Worm (Caenorhabditis elegans) whole organism, L1 larva: ENCODE measurements around the gene ndua-12.
"Not testable (repeated sequence)": the region's sequence is repeated elsewhere in the genome, so short reads cannot be mapped to it uniquely, and the experiment has no call there.

ENCODE experiments used
- C16A3.4 ChIP-seq: fragments of 150-350 bp; optimal IDR thresholded peaks from 2 replicates; lab custom pipeline; 2014; ENCODE audit warnings: missing biosample characterization, missing genetic modification characterization
- Y116A8C.19 ChIP-seq: sonication (generic microtip); optimal IDR thresholded peaks from 2 replicates; lab custom pipeline; 2016; ENCODE audit warnings: missing compliant biosample characterization, missing genetic modification characterization, borderline replicate concordance
- aly-2 ChIP-seq: fragments of 150-350 bp; optimal IDR thresholded peaks from 2 replicates; lab custom pipeline; 2014; ENCODE audit warnings: missing biosample characterization, missing genetic modification characterization
- ama-1 ChIP-seq: fragments of 150-350 bp; optimal IDR thresholded peaks from 2 replicates; lab custom pipeline; 2014
- blmp-1 ChIP-seq: fragments of 150-350 bp; optimal IDR thresholded peaks from 2 replicates; lab custom pipeline; 2014; ENCODE audit warnings: missing biosample characterization, missing genetic modification characterization
- ceh-90 ChIP-seq: sonication (generic microtip); optimal IDR thresholded peaks from 2 replicates; lab custom pipeline; 2016; ENCODE audit warnings: missing genetic modification characterization, missing compliant biosample characterization
- ces-1 ChIP-seq: fragments of 150-350 bp; optimal IDR thresholded peaks from 2 replicates; lab custom pipeline; 2014; ENCODE audit warnings: missing biosample characterization, missing genetic modification reagents, missing genetic modification characterization
- dpl-1 ChIP-seq, 3 experiments: fragments of 150-350 bp in 2 of 3; sonication (generic microtip) in 1 of 3; optimal IDR thresholded peaks; 2 replicates each; lab custom pipeline; 2014 to 2017; ENCODE audit warnings: missing biosample characterization in 3 of 3, missing genetic modification characterization in 3 of 3, missing genetic modification reagents in 3 of 3
- efl-1 ChIP-seq, 4 experiments: fragments of 150-350 bp; optimal IDR thresholded peaks in 3 of 4; peaks in 1 of 4; 1 replicate in 1 of 4; 2 replicates in 3 of 4; lab custom pipeline; 2014; ENCODE audit warnings: missing biosample characterization in 2 of 4, missing genetic modification characterization in 2 of 4, missing genetic modification reagents in 2 of 4
- efl-3 ChIP-seq: fragments of 200-800 bp; sonication (Bioruptor generic); optimal IDR thresholded peaks from 2 replicates; lab custom pipeline; 2018; ENCODE audit warnings: mild to moderate bottlenecking, missing genetic modification characterization, missing compliant biosample characterization
- egl-27 ChIP-seq, 2 experiments: fragments of 150-350 bp in 1 of 2; sonication (generic microtip); optimal IDR thresholded peaks; 3 replicates each; lab custom pipeline; 2017 to 2018; ENCODE audit warnings: missing biosample characterization in 2 of 2, missing genetic modification characterization in 2 of 2, missing genetic modification reagents in 2 of 2
- elt-2 ChIP-seq: sonication (generic microtip); optimal IDR thresholded peaks from 2 replicates; lab custom pipeline; 2016; ENCODE audit warnings: missing genetic modification characterization, mild to moderate bottlenecking, inconsistent platforms, missing compliant biosample characterization, missing genetic modification reagents
- elt-3 ChIP-seq, 6 experiments: fragments of 150-350 bp in 1 of 6; sonication (generic microtip); optimal IDR thresholded peaks; 2 replicates each; lab custom pipeline; 2017 to 2018; ENCODE audit warnings: missing biosample characterization in 6 of 6, missing genetic modification characterization in 6 of 6, inconsistent platforms in 1 of 6
- fkh-10 ChIP-seq: sonication (generic microtip); optimal IDR thresholded peaks from 2 replicates; lab custom pipeline; 2017; ENCODE audit warnings: missing biosample characterization, missing genetic modification reagents, missing genetic modification characterization
- fkh-8 ChIP-seq: sonication (generic microtip); optimal IDR thresholded peaks from 2 replicates; lab custom pipeline; 2016; ENCODE audit warnings: mild to moderate bottlenecking, missing genetic modification characterization, missing compliant biosample characterization
- fos-1 ChIP-seq: fragments of 150-350 bp; optimal IDR thresholded peaks from 2 replicates; lab custom pipeline; 2014; ENCODE audit warnings: missing biosample characterization, missing genetic modification characterization
- hlh-17 ChIP-seq: fragments of 200-800 bp; sonication (Bioruptor generic); optimal IDR thresholded peaks from 2 replicates; lab custom pipeline; 2018; ENCODE audit warnings: missing genetic modification characterization, mild to moderate bottlenecking, missing compliant biosample characterization, moderate library complexity, borderline replicate concordance
- hlh-4 ChIP-seq: sonication (generic microtip); optimal IDR thresholded peaks from 2 replicates; lab custom pipeline; 2016; ENCODE audit warnings: mild to moderate bottlenecking, missing genetic modification characterization, missing compliant biosample characterization
- irx-1 ChIP-seq: sonication (generic microtip); optimal IDR thresholded peaks from 2 replicates; lab custom pipeline; 2016; ENCODE audit warnings: missing genetic modification characterization, missing compliant biosample characterization
- jun-1 ChIP-seq: fragments of 150-350 bp; optimal IDR thresholded peaks from 2 replicates; lab custom pipeline; 2014; ENCODE audit warnings: missing biosample characterization, missing genetic modification reagents, missing genetic modification characterization
- lin-39 ChIP-seq: fragments of 150-350 bp; optimal IDR thresholded peaks from 2 replicates; lab custom pipeline; 2014; ENCODE audit warnings: missing biosample characterization, missing genetic modification reagents, missing genetic modification characterization
- lsy-2 ChIP-seq, 2 experiments: fragments of 150-350 bp; optimal IDR thresholded peaks; 2 replicates each; lab custom pipeline; 2014; ENCODE audit warnings: missing biosample characterization in 2 of 2, missing genetic modification characterization in 2 of 2
- mdl-1 ChIP-seq, 2 experiments: fragments of 150-350 bp; optimal IDR thresholded peaks; 2 replicates each; lab custom pipeline; 2014 to 2017; ENCODE audit warnings: missing biosample characterization in 2 of 2, missing genetic modification characterization in 2 of 2, inconsistent platforms in 1 of 2
- mep-1 ChIP-seq: fragments of 150-350 bp; optimal IDR thresholded peaks from 2 replicates; lab custom pipeline; 2014; ENCODE audit warnings: missing biosample characterization, missing genetic modification characterization
- nhr-12 ChIP-seq: sonication (generic microtip); optimal IDR thresholded peaks from 2 replicates; lab custom pipeline; 2017; ENCODE audit warnings: missing biosample characterization, missing genetic modification characterization
- nhr-20 ChIP-seq: sonication (generic microtip); optimal IDR thresholded peaks from 2 replicates; lab custom pipeline; 2016; ENCODE audit warnings: mild to moderate bottlenecking, missing genetic modification characterization, missing compliant biosample characterization
- nhr-237 ChIP-seq: fragments of 150-350 bp; optimal IDR thresholded peaks from 2 replicates; lab custom pipeline; 2014; ENCODE audit warnings: missing biosample characterization, missing genetic modification characterization
- nhr-76 ChIP-seq: sonication (generic microtip); optimal IDR thresholded peaks from 2 replicates; lab custom pipeline; 2017; ENCODE audit warnings: missing biosample characterization, missing genetic modification characterization
- nhr-90 ChIP-seq: sonication (generic microtip); optimal IDR thresholded peaks from 2 replicates; lab custom pipeline; 2016; ENCODE audit warnings: mild to moderate bottlenecking, missing genetic modification characterization, missing compliant biosample characterization; ENCODE audit not compliant: poor library complexity
- pax-3 ChIP-seq: fragments of 200-800 bp; sonication (Bioruptor generic); optimal IDR thresholded peaks from 2 replicates; lab custom pipeline; 2018; ENCODE audit warnings: mild to moderate bottlenecking, missing genetic modification characterization, moderate library complexity, missing compliant biosample characterization
- snpc-4 ChIP-seq: fragments of 150-350 bp; optimal IDR thresholded peaks from 2 replicates; lab custom pipeline; 2014; ENCODE audit warnings: missing biosample characterization, missing genetic modification characterization
- snu-23 ChIP-seq: sonication (generic microtip); optimal IDR thresholded peaks from 2 replicates; lab custom pipeline; 2016; ENCODE audit warnings: missing genetic modification characterization, missing compliant biosample characterization
- sup-37 ChIP-seq: fragments of 200-800 bp; sonication (Bioruptor generic); optimal IDR thresholded peaks from 2 replicates; lab custom pipeline; 2018; ENCODE audit warnings: mild to moderate bottlenecking, missing genetic modification characterization, missing compliant biosample characterization
- tbx-2 ChIP-seq: sonication (generic microtip); optimal IDR thresholded peaks from 2 replicates; lab custom pipeline; 2016; ENCODE audit warnings: missing genetic modification characterization, missing compliant biosample characterization
- tlp-1 ChIP-seq: fragments of 150-350 bp; optimal IDR thresholded peaks from 2 replicates; lab custom pipeline; 2014; ENCODE audit warnings: missing biosample characterization, missing genetic modification characterization
- unc-86 ChIP-seq: sonication (generic microtip); optimal IDR thresholded peaks from 2 replicates; lab custom pipeline; 2016; ENCODE audit warnings: missing genetic modification characterization, missing compliant biosample characterization
- vab-15 ChIP-seq: sonication (generic microtip); optimal IDR thresholded peaks from 2 replicates; lab custom pipeline; 2017; ENCODE audit warnings: missing genotype, mild to moderate bottlenecking, missing genetic modification characterization, missing compliant biosample characterization
- ztf-4 ChIP-seq: fragments of 150-350 bp; optimal IDR thresholded peaks from 2 replicates; lab custom pipeline; 2014; ENCODE audit warnings: missing biosample characterization, missing genetic modification characterization

ndua-12 gene

ce11 chrIV:2719734-2720133, at the start of gene ndua-12:
ndua-12 (minus strand) TSS chrIV:2719834.
- not testable (repeated sequence) for TF ChIP-seq jun-1, C16A3.4, mep-1 (tag; lab: Kevin White, UChicago)

- TF ChIP-seq ama-1 (lab: Kevin White, UChicago) (peak; percentile 39), hlh-4 (tag; lab: Kevin White, UChicago) (no peak), ces-1 (GFP tag; lab: Kevin White, UChicago) (no peak), sup-37 (no peak), fkh-8 (tag; lab: Kevin White, UChicago) (no peak), ztf-4 (tag; lab: Kevin White, UChicago) (peak; percentile 6), lsy-2 (tag; optimal IDR thresholded peaks at IDR 0.05; lab: Kevin White, UChicago) (peak in 1 of 2 experiments; percentile 14), efl-1 (optimal IDR thresholded peaks at IDR 0.05; lab: Kevin White, UChicago) (no peak), efl-1 (GFP tag; optimal IDR thresholded peaks at IDR 0.05 in 1 of 2; lab: Kevin White, UChicago) (peak in 1 of 2 experiments; percentile 67)
These were observed 45.5 kb upstream of the ndua-12 start for ce11 chrIV:2765048-2765708.

- TF ChIP-seq elt-3 (tag; optimal IDR thresholded peaks at IDR 0.05; lab: Kevin White, UChicago) (no peak), elt-2 (no peak), fos-1 (tag; lab: Kevin White, UChicago) (no peak), irx-1 (tag; lab: Kevin White, UChicago) (no peak), mdl-1 (tag; optimal IDR thresholded peaks at IDR 0.05; lab: Kevin White, UChicago) (no peak), blmp-1 (tag; lab: Kevin White, UChicago) (no peak), nhr-12 (tag; lab: Kevin White, UChicago) (no peak), efl-3 (GFP tag; lab: Kevin White, UChicago) (no peak), fkh-10 (GFP tag; lab: Kevin White, UChicago) (no peak), nhr-237 (tag; lab: Kevin White, UChicago) (no peak)
These were observed 44.5 kb upstream of the ndua-12 start for ce11 chrIV:2764160-2764559.

ce11 chrIV:2762380-2762779, 42.7 kb upstream of the ndua-12 start, which contains the start of gene Y54G2A.77:
Y54G2A.77 (plus strand) TSS chrIV:2762680.
- no peak for TF ChIP-seq Y116A8C.19 (tag; lab: Kevin White, UChicago)
- no peak for TF ChIP-seq nhr-20 (tag; lab: Kevin White, UChicago)
- TF ChIP-seq pax-3 (tag; lab: Kevin White, UChicago), result no peak
- TF ChIP-seq egl-27 (tag; optimal IDR thresholded peaks at IDR 0.05; lab: Kevin White, UChicago), result no peak
- TF ChIP-seq nhr-90 (tag; lab: Kevin White, UChicago), result no peak
- no peak for TF ChIP-seq hlh-17 (GFP tag; lab: Kevin White, UChicago)
- no peak for TF ChIP-seq lin-39 (tag; lab: Kevin White, UChicago)
- no peak for TF ChIP-seq tbx-2 (tag; lab: Kevin White, UChicago)
- no peak for TF ChIP-seq efl-1 (optimal IDR thresholded peaks at IDR 0.05; lab: Kevin White, UChicago)
- TF ChIP-seq efl-1 (GFP tag; optimal IDR thresholded peaks at IDR 0.05 in 1 of 2; lab: Kevin White, UChicago), result no peak
- no peak for TF ChIP-seq aly-2 (tag; lab: Kevin White, UChicago)
- no peak for TF ChIP-seq snpc-4
- TF ChIP-seq snu-23 (GFP tag; lab: Kevin White, UChicago), result no peak
- no peak for TF ChIP-seq ama-1 (lab: Kevin White, UChicago)
- TF ChIP-seq nhr-76 (tag; lab: Kevin White, UChicago), result no peak
- no peak for TF ChIP-seq ceh-90
- no peak for TF ChIP-seq tlp-1
- TF ChIP-seq vab-15 (tag; lab: Kevin White, UChicago), result no peak
- no peak for TF ChIP-seq unc-86 (tag; lab: Kevin White, UChicago)
- TF ChIP-seq fkh-10 (GFP tag; lab: Kevin White, UChicago), result no peak
- TF ChIP-seq dpl-1 (GFP tag; optimal IDR thresholded peaks at IDR 0.05; lab: Kevin White, UChicago), result no peak
